Fruit fly (Drosophila melanogaster): ENCODE results near the gene lmgA.
A peak's percentile ranks its signal among the peaks of the same experiment; 100 is the strongest.

lmgA gene

DNA sequence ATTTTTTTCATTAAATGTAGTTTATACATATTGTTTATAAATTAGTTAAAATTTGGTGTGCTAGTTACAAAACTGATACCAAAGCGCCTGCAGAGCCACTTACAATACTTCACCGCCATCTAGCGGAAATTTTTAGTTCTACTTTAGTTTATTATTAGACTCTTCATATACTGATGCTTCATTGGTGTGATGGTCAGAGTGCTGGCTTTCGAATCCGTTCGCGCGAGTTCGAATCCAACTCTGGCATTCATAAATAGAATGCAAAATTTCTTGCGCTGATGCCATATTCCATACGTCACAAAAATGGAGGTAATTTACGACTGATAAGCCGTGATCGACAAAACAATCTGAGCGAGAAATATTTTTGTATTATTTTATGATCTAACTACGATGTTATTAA lies 42.9 kb downstream of the lmgA start:
- TF ChIP-seq Clk (GFP tag; optimal IDR thresholded peaks at IDR 0.05) (no peak), bab1 (GFP tag; optimal IDR thresholded peaks at IDR 0.05) (peak; percentile 68), CG7045 (GFP tag; optimal IDR thresholded peaks at IDR 0.05) (no peak), CG11617 (GFP tag; optimal IDR thresholded peaks at IDR 0.05) (no peak), tj (GFP tag; optimal IDR thresholded peaks at IDR 0.05) (no peak), CG7101 (tag; optimal IDR thresholded peaks at IDR 0.05) (peak; percentile 28), CG14711 (tag; optimal IDR thresholded peaks at IDR 0.05) (no peak), toe (GFP tag; optimal IDR thresholded peaks at IDR 0.05) (no peak), cic (GFP tag; optimal IDR thresholded peaks at IDR 0.05) (peak; percentile 3), cnc (optimal IDR thresholded peaks at IDR 0.05) (no peak), Mnt (GFP tag; optimal IDR thresholded peaks at IDR 0.05) (no peak), CG5204 (GFP tag; optimal IDR thresholded peaks at IDR 0.05) (no peak), CG1620 (GFP tag; optimal IDR thresholded peaks at IDR 0.05) (no peak), pad (GFP tag; optimal IDR thresholded peaks at IDR 0.05) (no peak), CG33017 (tag; optimal IDR thresholded peaks at IDR 0.05) (no peak), CG12768 (GFP tag; optimal IDR thresholded peaks at IDR 0.05) (no peak), Hr96 (GFP tag; optimal IDR thresholded peaks at IDR 0.05) (no peak), ovo (GFP tag; optimal IDR thresholded peaks at IDR 0.05) (no peak), Crg-1 (GFP tag; optimal IDR thresholded peaks at IDR 0.05) (no peak), kay (GFP tag; ENCODE audit: borderline replicate concordance) (peak; percentile 72)

DNA sequence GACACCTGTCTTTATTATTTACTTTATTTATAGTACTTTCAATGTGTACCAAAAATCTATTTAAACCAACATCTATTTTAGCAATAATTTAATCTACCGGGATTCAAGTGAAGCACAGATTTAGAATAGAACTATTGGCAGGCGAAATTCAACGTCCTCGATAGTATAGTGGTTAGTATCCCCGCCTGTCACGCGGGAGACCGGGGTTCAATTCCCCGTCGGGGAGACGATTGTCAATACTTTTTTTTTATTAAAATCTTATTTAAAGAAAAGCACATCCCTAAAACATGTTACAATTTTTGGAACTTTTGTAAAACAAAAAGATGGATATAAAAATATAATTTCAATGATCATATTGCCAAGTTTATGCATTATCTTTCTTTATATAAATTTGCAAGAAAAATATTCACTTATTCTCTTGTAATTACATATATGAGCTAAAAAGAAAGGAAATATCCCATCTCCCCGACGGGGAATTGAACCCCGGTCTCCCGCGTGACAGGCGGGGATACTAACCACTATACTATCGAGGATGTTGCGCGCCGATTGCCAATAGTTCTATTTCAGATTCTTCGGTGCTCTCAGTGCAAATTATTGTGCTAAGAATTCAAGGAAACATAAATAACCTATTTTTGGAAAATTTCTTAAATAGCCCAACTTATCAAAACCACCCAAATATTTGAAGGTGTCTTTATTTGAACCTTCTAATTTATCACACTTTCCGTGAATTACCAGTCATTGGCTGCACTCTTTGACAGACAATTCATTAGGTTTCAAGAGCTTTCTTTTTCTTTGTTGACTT lies 46.6 kb downstream of the lmgA start, which contains the start of gene CG43796:
Gene CG43796 (plus strand): TSS at position 752 of the 802 bp plus-strand sequence.
- TF ChIP-seq Mnt (GFP tag; optimal IDR thresholded peaks at IDR 0.05) (no peak), kay (GFP tag; ENCODE audit: borderline replicate concordance) (no peak), bab1 (GFP tag; optimal IDR thresholded peaks at IDR 0.05) (peak; percentile 32)

DNA sequence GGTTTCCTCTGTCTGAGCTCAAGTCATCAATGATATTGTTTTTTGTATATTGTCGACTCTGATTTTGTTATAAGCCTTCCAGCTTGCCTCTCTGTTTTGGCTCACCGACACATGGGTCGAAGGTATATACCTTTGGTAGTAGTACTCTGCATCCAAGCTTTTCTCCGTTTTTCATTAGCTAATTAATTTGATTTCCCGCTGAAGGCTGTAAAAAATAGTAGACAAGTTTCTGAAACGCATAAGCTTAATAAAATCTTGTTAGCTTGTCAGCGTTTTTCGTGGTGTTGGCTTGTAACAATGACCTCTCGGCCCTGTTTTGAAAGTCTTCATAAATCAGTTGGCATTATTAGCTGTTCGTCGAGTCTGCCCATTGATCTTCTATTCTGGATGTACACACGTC lies 47.6 kb downstream of the lmgA start:
- no peak for TF ChIP-seq ovo (GFP tag; optimal IDR thresholded peaks at IDR 0.05)
- no peak for TF ChIP-seq cic (GFP tag; optimal IDR thresholded peaks at IDR 0.05)
- TF ChIP-seq CG7045 (GFP tag; optimal IDR thresholded peaks at IDR 0.05): no peak
- no peak for TF ChIP-seq tj (GFP tag; optimal IDR thresholded peaks at IDR 0.05)
- no peak for TF ChIP-seq bab1 (GFP tag; optimal IDR thresholded peaks at IDR 0.05)
- peak; percentile 17 for TF ChIP-seq kay (GFP tag; ENCODE audit: borderline replicate concordance)

DNA sequence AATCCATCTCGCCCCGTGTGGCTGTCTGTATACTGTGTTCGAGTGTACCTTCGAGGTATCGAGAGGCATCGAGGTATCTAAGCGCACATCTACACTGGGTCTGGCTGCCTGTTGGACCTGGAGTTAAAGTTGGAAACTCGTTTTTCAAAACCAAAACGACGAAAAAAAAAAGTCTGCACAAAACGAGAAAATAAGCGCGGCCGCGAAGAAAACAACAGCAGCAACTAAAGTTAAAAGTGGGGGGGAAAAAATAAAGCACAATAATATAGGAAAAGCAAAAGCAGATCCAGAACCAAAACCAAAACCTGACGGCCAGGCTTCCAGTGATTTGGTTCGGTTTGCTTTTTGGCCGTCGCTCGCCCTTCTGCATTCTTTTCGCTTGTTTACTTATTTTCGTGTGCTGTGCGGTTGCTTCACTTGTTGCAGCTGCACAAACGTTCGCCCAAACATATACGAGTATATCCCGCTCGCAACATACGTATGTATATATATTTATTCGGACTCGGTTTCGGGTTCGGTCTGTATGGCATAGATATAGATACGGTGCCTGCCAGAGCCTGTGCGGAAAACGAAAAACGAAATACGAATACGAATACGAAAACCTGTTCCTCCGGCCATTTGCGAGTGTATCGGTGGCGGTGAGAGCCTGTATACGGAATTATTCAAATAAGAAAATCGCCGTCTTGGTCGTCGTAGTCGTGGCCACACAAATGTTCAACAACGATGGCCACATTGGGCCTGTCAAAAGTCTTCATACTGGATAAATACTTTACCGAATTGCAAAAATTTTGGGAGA lies 49.3 kb downstream of the lmgA start:
- TF ChIP-seq bab1 (GFP tag; optimal IDR thresholded peaks at IDR 0.05) (no peak), toe (GFP tag; optimal IDR thresholded peaks at IDR 0.05) (no peak), CG7101 (tag; optimal IDR thresholded peaks at IDR 0.05) (no peak), CG5204 (GFP tag; optimal IDR thresholded peaks at IDR 0.05) (no peak), CG11617 (GFP tag; optimal IDR thresholded peaks at IDR 0.05) (no peak), Crg-1 (GFP tag; optimal IDR thresholded peaks at IDR 0.05) (no peak), cic (GFP tag; optimal IDR thresholded peaks at IDR 0.05) (no peak), Clk (GFP tag; optimal IDR thresholded peaks at IDR 0.05) (no peak), Mnt (GFP tag; optimal IDR thresholded peaks at IDR 0.05) (no peak), cnc (optimal IDR thresholded peaks at IDR 0.05) (no peak), Hr96 (GFP tag; optimal IDR thresholded peaks at IDR 0.05) (no peak), ovo (GFP tag; optimal IDR thresholded peaks at IDR 0.05) (no peak), CG33017 (tag; optimal IDR thresholded peaks at IDR 0.05) (no peak)

DNA sequence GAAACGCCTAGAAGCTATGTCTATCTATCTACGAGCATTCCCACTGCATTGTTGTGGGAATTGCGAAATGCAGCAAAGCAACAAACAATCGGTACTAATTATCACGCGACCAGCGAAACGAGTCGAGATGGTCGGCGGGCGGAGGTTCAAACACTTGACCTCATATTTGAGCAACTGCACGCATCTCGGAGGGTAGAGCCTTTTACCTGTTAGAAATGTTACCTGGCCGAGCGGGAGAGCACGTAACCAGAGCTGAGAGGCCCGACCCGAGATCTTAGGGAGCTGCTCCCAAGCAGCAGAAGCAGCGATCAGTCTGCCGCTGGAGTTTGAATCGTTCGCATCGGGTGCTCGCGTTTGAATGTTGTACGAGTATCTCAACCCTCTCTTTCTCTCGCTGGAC lies 50.0 kb downstream of the lmgA start:
- TF ChIP-seq Hr96 (GFP tag; optimal IDR thresholded peaks at IDR 0.05): no peak
- no peak for TF ChIP-seq CG7045 (GFP tag; optimal IDR thresholded peaks at IDR 0.05)
- TF ChIP-seq cic (GFP tag; optimal IDR thresholded peaks at IDR 0.05): no peak
- no peak for TF ChIP-seq cnc (optimal IDR thresholded peaks at IDR 0.05)
- no peak for TF ChIP-seq pad (GFP tag; optimal IDR thresholded peaks at IDR 0.05)
- TF ChIP-seq CG33017 (tag; optimal IDR thresholded peaks at IDR 0.05): no peak
- no peak for TF ChIP-seq tj (GFP tag; optimal IDR thresholded peaks at IDR 0.05)
- TF ChIP-seq CG1620 (GFP tag; optimal IDR thresholded peaks at IDR 0.05): no peak
- TF ChIP-seq bab1 (GFP tag; optimal IDR thresholded peaks at IDR 0.05): no peak
- TF ChIP-seq Clk (GFP tag; optimal IDR thresholded peaks at IDR 0.05): no peak
- no peak for TF ChIP-seq CG5204 (GFP tag; optimal IDR thresholded peaks at IDR 0.05)
- no peak for TF ChIP-seq CG7101 (tag; optimal IDR thresholded peaks at IDR 0.05)
- no peak for TF ChIP-seq toe (GFP tag; optimal IDR thresholded peaks at IDR 0.05)
- no peak for TF ChIP-seq CG12768 (GFP tag; optimal IDR thresholded peaks at IDR 0.05)
- TF ChIP-seq Crg-1 (GFP tag; optimal IDR thresholded peaks at IDR 0.05): no peak
- no peak for TF ChIP-seq CG11617 (GFP tag; optimal IDR thresholded peaks at IDR 0.05)

DNA sequence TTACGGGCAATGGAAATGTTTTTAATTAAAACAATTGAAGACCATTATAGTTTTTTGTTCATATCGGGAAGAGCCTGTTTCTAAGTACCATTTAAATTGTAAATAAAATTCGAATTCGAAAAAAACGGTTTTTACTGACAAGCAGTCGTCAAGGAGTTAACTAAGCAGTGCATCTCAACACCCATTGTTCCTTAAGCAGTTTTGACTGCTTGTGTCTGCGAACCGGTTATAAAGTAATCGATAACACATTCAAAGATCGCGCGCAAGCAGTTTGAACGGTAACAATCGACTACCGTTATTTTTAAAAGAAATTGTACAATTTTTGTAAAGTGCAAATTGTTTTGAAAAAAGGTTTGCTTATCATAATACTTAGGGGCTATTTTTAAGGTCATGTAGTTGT lies 50.4 kb downstream of the lmgA start:
- TF ChIP-seq CG12768 (GFP tag; optimal IDR thresholded peaks at IDR 0.05) (no peak), cic (GFP tag; optimal IDR thresholded peaks at IDR 0.05) (no peak), CG33017 (tag; optimal IDR thresholded peaks at IDR 0.05) (no peak), CG7045 (GFP tag; optimal IDR thresholded peaks at IDR 0.05) (no peak), CG5204 (GFP tag; optimal IDR thresholded peaks at IDR 0.05) (no peak), tj (GFP tag; optimal IDR thresholded peaks at IDR 0.05) (no peak), Mnt (GFP tag; optimal IDR thresholded peaks at IDR 0.05) (no peak), CG11617 (GFP tag; optimal IDR thresholded peaks at IDR 0.05) (no peak), bab1 (GFP tag; optimal IDR thresholded peaks at IDR 0.05) (no peak), ovo (GFP tag; optimal IDR thresholded peaks at IDR 0.05) (no peak), toe (GFP tag; optimal IDR thresholded peaks at IDR 0.05) (no peak), Crg-1 (GFP tag; optimal IDR thresholded peaks at IDR 0.05) (no peak), pad (GFP tag; optimal IDR thresholded peaks at IDR 0.05) (no peak), CG7101 (tag; optimal IDR thresholded peaks at IDR 0.05) (no peak), CG14711 (tag; optimal IDR thresholded peaks at IDR 0.05) (no peak), CG1620 (GFP tag; optimal IDR thresholded peaks at IDR 0.05) (no peak), cnc (optimal IDR thresholded peaks at IDR 0.05) (no peak)

Data from whole organism, adult.